Worm (Caenorhabditis elegans) whole organism, early embryonic: ENCODE data around the gene Y37H2A.18.

ENCODE experiments used
- B0310.2 ChIP-seq: sonication (generic microtip); optimal IDR thresholded peaks from 2 replicates; lab custom pipeline; 2016; ENCODE audit warnings: mild to moderate bottlenecking, missing genetic modification characterization, missing compliant biosample characterization
- F13C5.2 ChIP-seq: sonication (generic microtip); optimal IDR thresholded peaks from 2 replicates; lab custom pipeline; 2017; ENCODE audit warnings: mild to moderate bottlenecking, missing genetic modification characterization, inconsistent platforms, missing compliant biosample characterization
- aly-1 ChIP-seq: sonication (generic microtip); optimal IDR thresholded peaks from 2 replicates; lab custom pipeline; 2016; ENCODE audit warnings: missing genetic modification characterization, missing compliant biosample characterization
- ama-1 ChIP-seq: fragments of 150-350 bp; optimal IDR thresholded peaks from 2 replicates; lab custom pipeline; 2014
- ceh-13 ChIP-seq: fragments of 200-800 bp; sonication (Bioruptor generic); optimal IDR thresholded peaks from 2 replicates; lab custom pipeline; 2018; ENCODE audit warnings: mild to moderate bottlenecking, missing genetic modification characterization, missing compliant biosample characterization
- ceh-36 ChIP-seq: sonication (generic microtip); optimal IDR thresholded peaks from 2 replicates; lab custom pipeline; 2016; ENCODE audit warnings: missing genetic modification characterization, inconsistent platforms, missing compliant biosample characterization
- ets-7 ChIP-seq: sonication (generic microtip); optimal IDR thresholded peaks from 2 replicates; lab custom pipeline; 2016; ENCODE audit warnings: missing genotype, missing genetic modification characterization, missing compliant biosample characterization
- flt-1 ChIP-seq: fragments of 200-800 bp; sonication (Bioruptor generic); IDR thresholded peaks from 2 replicates; pipeline ENCODE4 v1.3.6; 2022; ENCODE audit warnings: missing genetic modification characterization, missing compliant biosample characterization
- hmbx-1 ChIP-seq: sonication (generic microtip); optimal IDR thresholded peaks from 2 replicates; lab custom pipeline; 2016; ENCODE audit warnings: mild to moderate bottlenecking, missing genetic modification characterization, missing compliant biosample characterization
- hmg-4 ChIP-seq: fragments of 200-800 bp; sonication (Bioruptor generic); optimal IDR thresholded peaks from 2 replicates; lab custom pipeline; 2018; ENCODE audit warnings: mild to moderate bottlenecking, missing genetic modification characterization, missing compliant biosample characterization
- hnd-1 ChIP-seq: sonication (generic microtip); optimal IDR thresholded peaks from 2 replicates; lab custom pipeline; 2016; ENCODE audit warnings: missing genetic modification characterization, missing compliant biosample characterization
- pes-1 ChIP-seq: fragments of 200-800 bp; sonication (Bioruptor generic); IDR thresholded peaks from 2 replicates; pipeline ENCODE4 v1.3.6; 2022; ENCODE audit warnings: missing genetic modification reagents, missing genetic modification characterization, missing compliant biosample characterization
- scrt-1 ChIP-seq: fragments of 200-800 bp; sonication (Bioruptor generic); IDR thresholded peaks from 2 replicates; pipeline ENCODE4 v1.3.6; 2022; ENCODE audit warnings: missing genetic modification characterization, missing compliant biosample characterization
- sea-1 ChIP-seq: fragments of 200-800 bp; sonication (Bioruptor generic); conservative IDR thresholded peaks from 2 replicates; pipeline ENCODE4 v1.3.6; 2022; ENCODE audit warnings: missing genetic modification characterization, missing compliant biosample characterization
- tbx-11 ChIP-seq: fragments of 200-800 bp; sonication (Bioruptor generic); IDR thresholded peaks from 2 replicates; pipeline ENCODE4 v1.3.6; 2022; ENCODE audit warnings: missing genetic modification characterization, missing compliant biosample characterization
- tbx-37 ChIP-seq: fragments of 200-800 bp; sonication (Bioruptor generic); conservative IDR thresholded peaks from 2 replicates; pipeline ENCODE4 v1.3.6; 2022; ENCODE audit warnings: missing genetic modification reagents, missing genetic modification characterization, missing compliant biosample characterization
- tra-4 ChIP-seq: sonication (generic microtip); optimal IDR thresholded peaks from 2 replicates; lab custom pipeline; 2017; ENCODE audit warnings: missing genetic modification characterization, missing compliant biosample characterization

Y37H2A.18 gene

ce11 chrV:18163434-18163833, 30.4 kb upstream of the Y37H2A.18 start:
- TF ChIP-seq tbx-37 = no peak
- TF ChIP-seq pes-1 (GFP tag; lab: Robert Waterston, UW) = no peak
- TF ChIP-seq scrt-1 (GFP tag; lab: Robert Waterston, UW) = no peak
- TF ChIP-seq sea-1 (GFP tag; lab: Robert Waterston, UW) = no peak
- no peak for TF ChIP-seq flt-1 (GFP tag; lab: Robert Waterston, UW)
- TF ChIP-seq ama-1 (lab: Kevin White, UChicago) = no peak
- no peak for TF ChIP-seq hmbx-1 (tag; lab: Kevin White, UChicago)
- TF ChIP-seq B0310.2 (tag; lab: Kevin White, UChicago) = no peak

- no peak for TF ChIP-seq sea-1 (GFP tag; lab: Robert Waterston, UW)
- no peak for TF ChIP-seq tra-4 (tag; lab: Kevin White, UChicago)
- no peak for TF ChIP-seq hmg-4
- no peak for TF ChIP-seq ets-7 (tag; lab: Kevin White, UChicago)
- no peak for TF ChIP-seq flt-1 (GFP tag; lab: Robert Waterston, UW)
- no peak for TF ChIP-seq ceh-13 (GFP tag; lab: Kevin White, UChicago)
- TF ChIP-seq pes-1 (GFP tag; lab: Robert Waterston, UW) = no peak
- TF ChIP-seq hnd-1 (tag; lab: Kevin White, UChicago) = no peak
- TF ChIP-seq scrt-1 (GFP tag; lab: Robert Waterston, UW) = no peak
- no peak for TF ChIP-seq B0310.2 (tag; lab: Kevin White, UChicago)
- no peak for TF ChIP-seq tbx-11 (GFP tag; lab: Robert Waterston, UW)
Measured at ce11 chrV:18162568-18162967, 29.5 kb upstream of the Y37H2A.18 start, which contains the start of gene C14A6.12. TSS of gene C14A6.12 (minus strand) at chrV:18162668.

- TF ChIP-seq F13C5.2 (tag; lab: Kevin White, UChicago) (no peak), B0310.2 (tag; lab: Kevin White, UChicago) (no peak), flt-1 (GFP tag; lab: Robert Waterston, UW) (no peak), scrt-1 (GFP tag; lab: Robert Waterston, UW) (no peak), ama-1 (lab: Kevin White, UChicago) (no peak), tbx-11 (GFP tag; lab: Robert Waterston, UW) (no peak), tra-4 (tag; lab: Kevin White, UChicago) (no peak), sea-1 (GFP tag; lab: Robert Waterston, UW) (no peak), hmbx-1 (tag; lab: Kevin White, UChicago) (no peak), ceh-36 (tag; lab: Kevin White, UChicago) (no peak), pes-1 (GFP tag; lab: Robert Waterston, UW) (no peak), tbx-37 (no peak), ets-7 (tag; lab: Kevin White, UChicago) (no peak), ceh-13 (GFP tag; lab: Kevin White, UChicago) (no peak), aly-1 (tag; lab: Kevin White, UChicago) (no peak), hmg-4 (no peak), hnd-1 (tag; lab: Kevin White, UChicago) (no peak)
Measured at ce11 chrV:18161228-18161627, 28.2 kb upstream of the Y37H2A.18 start, which contains the start of gene C14A6.13. TSS of gene C14A6.13 (minus strand) at chrV:18161328.

- TF ChIP-seq hmg-4 (no peak), hnd-1 (tag; lab: Kevin White, UChicago) (no peak), sea-1 (GFP tag; lab: Robert Waterston, UW) (no peak), ceh-36 (tag; lab: Kevin White, UChicago) (no peak), aly-1 (tag; lab: Kevin White, UChicago) (no peak), tra-4 (tag; lab: Kevin White, UChicago) (no peak), F13C5.2 (tag; lab: Kevin White, UChicago) (no peak), scrt-1 (GFP tag; lab: Robert Waterston, UW) (no peak), hmbx-1 (tag; lab: Kevin White, UChicago) (no peak), tbx-37 (no peak), pes-1 (GFP tag; lab: Robert Waterston, UW) (no peak), flt-1 (GFP tag; lab: Robert Waterston, UW) (no peak), ama-1 (lab: Kevin White, UChicago) (no peak), B0310.2 (tag; lab: Kevin White, UChicago) (no peak), ets-7 (tag; lab: Kevin White, UChicago) (no peak), ceh-13 (GFP tag; lab: Kevin White, UChicago) (no peak), tbx-11 (GFP tag; lab: Robert Waterston, UW) (no peak)
Measured at ce11 chrV:18158172-18158571, 25.1 kb upstream of the Y37H2A.18 start.

ce11 chrV:18157707-18158106, 24.6 kb upstream of the Y37H2A.18 start, which contains the start of gene clec-48:
TSS of gene clec-48 (plus strand) at chrV:18158026.
- TF ChIP-seq pes-1 (GFP tag; lab: Robert Waterston, UW) (no peak), scrt-1 (GFP tag; lab: Robert Waterston, UW) (no peak), tbx-37 (no peak), tbx-11 (GFP tag; lab: Robert Waterston, UW) (no peak)

- no peak for TF ChIP-seq tbx-37
- TF ChIP-seq ama-1 (lab: Kevin White, UChicago) = no peak
- no peak for TF ChIP-seq hmg-4
Measured at ce11 chrV:18146077-18146476, 13.0 kb upstream of the Y37H2A.18 start, which contains the start of gene C14A6.3. TSS of gene C14A6.3 (plus strand) at chrV:18146377.

ce11 chrV:18144442-18144841, 11.4 kb upstream of the Y37H2A.18 start:
- TF ChIP-seq hnd-1 (tag; lab: Kevin White, UChicago) (no peak), F13C5.2 (tag; lab: Kevin White, UChicago) (no peak), scrt-1 (GFP tag; lab: Robert Waterston, UW) (no peak), flt-1 (GFP tag; lab: Robert Waterston, UW) (no peak), ceh-36 (tag; lab: Kevin White, UChicago) (no peak), ama-1 (lab: Kevin White, UChicago) (no peak), tbx-37 (no peak), aly-1 (tag; lab: Kevin White, UChicago) (no peak), B0310.2 (tag; lab: Kevin White, UChicago) (no peak), sea-1 (GFP tag; lab: Robert Waterston, UW) (no peak), hmbx-1 (tag; lab: Kevin White, UChicago) (no peak), ets-7 (tag; lab: Kevin White, UChicago) (no peak), ceh-13 (GFP tag; lab: Kevin White, UChicago) (no peak), tbx-11 (GFP tag; lab: Robert Waterston, UW) (no peak), hmg-4 (no peak), tra-4 (tag; lab: Kevin White, UChicago) (no peak), pes-1 (GFP tag; lab: Robert Waterston, UW) (no peak)
